Fruit fly (Drosophila melanogaster): ENCODE results near the gene wake.

wake gene

DNA sequence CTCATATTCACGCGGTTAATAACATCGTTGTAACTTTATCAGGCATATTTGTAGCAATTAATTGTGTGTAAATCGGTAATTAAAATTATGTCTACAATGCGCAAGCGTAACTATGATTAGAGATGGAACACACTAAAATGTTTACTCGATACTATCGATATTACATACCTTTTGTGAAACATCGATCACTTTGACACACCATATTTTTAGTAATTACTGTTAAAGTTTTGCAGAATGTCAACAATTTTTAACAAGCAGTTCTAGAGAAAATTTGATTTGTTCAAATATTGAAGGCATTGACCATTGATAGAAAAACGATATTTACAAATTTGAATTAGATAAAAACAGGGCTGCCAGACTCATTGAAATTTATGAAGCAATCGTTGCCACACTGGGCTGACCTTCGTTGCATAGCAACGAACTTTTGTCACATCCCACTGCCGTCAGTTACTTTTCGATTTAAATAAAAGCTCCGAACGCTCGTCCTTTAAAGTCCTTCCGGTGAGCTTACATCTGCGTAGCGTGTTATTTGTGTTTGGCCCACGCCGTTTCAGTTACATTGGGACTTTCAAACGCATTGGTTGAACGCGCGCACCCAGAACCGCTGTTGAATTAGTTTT lies at the start of gene wake, which contains the start of gene loco (continued):
- no peak for TF ChIP-seq Max (GFP tag; optimal IDR thresholded peaks at IDR 0.05)
- no peak for TF ChIP-seq D19B (GFP tag; optimal IDR thresholded peaks at IDR 0.05)
- peak; percentile 84; the same call in 2 of the 3 replicates for TF ChIP-seq mld (GFP tag; IDR thresholded peaks at IDR 0.05; ENCODE audit: partially characterized antibody)
- TF ChIP-seq CG14965 (GFP tag; optimal IDR thresholded peaks at IDR 0.05; ENCODE audit: borderline replicate concordance), result no peak
- TF ChIP-seq CG12236 (GFP tag; optimal IDR thresholded peaks at IDR 0.05), result no peak
- peak; percentile 96 for TF ChIP-seq Sry-δ (GFP tag; optimal IDR thresholded peaks at IDR 0.05)
- TF ChIP-seq wor (GFP tag; IDR thresholded peaks at IDR 0.05), result no peak
- no peak for TF ChIP-seq trh (GFP tag; optimal IDR thresholded peaks at IDR 0.05)
- no peak for TF ChIP-seq CG10462 (GFP tag; optimal IDR thresholded peaks at IDR 0.05)
- TF ChIP-seq CG9609 (GFP tag; optimal IDR thresholded peaks at IDR 0.05), result no peak
- no peak for TF ChIP-seq Oli (tag; optimal IDR thresholded peaks at IDR 0.05)
- peak in 1 of 2 experiments; percentile 39 for TF ChIP-seq insv (GFP tag; optimal IDR thresholded peaks at IDR 0.05)
- TF ChIP-seq cwo (GFP tag; optimal IDR thresholded peaks at IDR 0.05), result no peak
- TF ChIP-seq CG4424 (GFP tag; optimal IDR thresholded peaks at IDR 0.05), result no peak
- peak; percentile 16 for TF ChIP-seq jumu (GFP tag; optimal IDR thresholded peaks at IDR 0.05)
- no peak for TF ChIP-seq CG1529 (GFP tag; optimal IDR thresholded peaks at IDR 0.05)
- no peak for TF ChIP-seq CG12219 (GFP tag; optimal IDR thresholded peaks at IDR 0.05)
- TF ChIP-seq esg (GFP tag; conservative IDR thresholded peaks at IDR 0.05), result no peak
- TF ChIP-seq CG10979 (tag; optimal IDR thresholded peaks at IDR 0.05), result no peak
- TF ChIP-seq unpg (GFP tag; optimal IDR thresholded peaks at IDR 0.05), result no peak
- no peak for TF ChIP-seq C15 (GFP tag; IDR thresholded peaks at IDR 0.05)
- peak; percentile 19 for TF ChIP-seq CG13894 (tag; optimal IDR thresholded peaks at IDR 0.05)
- TF ChIP-seq Gsc (GFP tag; IDR thresholded peaks at IDR 0.05), result no peak
- peak; percentile 53 for TF ChIP-seq nmo (GFP tag; optimal IDR thresholded peaks at IDR 0.05)
- peak; percentile 66 for TF ChIP-seq Ets97D (GFP tag; optimal IDR thresholded peaks at IDR 0.05)
- TF ChIP-seq CG16863 (GFP tag; optimal IDR thresholded peaks at IDR 0.05), result no peak
- TF ChIP-seq CG12155 (GFP tag; optimal IDR thresholded peaks at IDR 0.05), result peak; percentile 10
- TF ChIP-seq unc-4 (GFP tag; IDR thresholded peaks at IDR 0.05; ENCODE audit: partially characterized antibody), result peak; percentile 95
- TF ChIP-seq CG5245 (GFP tag; optimal IDR thresholded peaks at IDR 0.05), result no peak
- no peak for TF ChIP-seq CG4360 (GFP tag; IDR thresholded peaks at IDR 0.05)
- peak; percentile 39; the same call in 1 of the 3 replicates for TF ChIP-seq CG17361 (GFP tag; IDR thresholded peaks at IDR 0.05)
- no peak for TF ChIP-seq tin (GFP tag; optimal IDR thresholded peaks at IDR 0.05)
- TF ChIP-seq CG1832 (GFP tag; optimal IDR thresholded peaks at IDR 0.05), result no peak
- TF ChIP-seq tup (GFP tag; optimal IDR thresholded peaks at IDR 0.05), result no peak
- TF ChIP-seq CG4730 (GFP tag; IDR thresholded peaks at IDR 0.05), result no peak
- peak; percentile 4 for TF ChIP-seq scrt (GFP tag; optimal IDR thresholded peaks at IDR 0.05)
- TF ChIP-seq Neu2 (GFP tag; optimal IDR thresholded peaks at IDR 0.05; ENCODE audit: borderline replicate concordance), result no peak
- TF ChIP-seq CG11247 (GFP tag; IDR thresholded peaks at IDR 0.05), result no peak
- TF ChIP-seq Rx (GFP tag; IDR thresholded peaks at IDR 0.05), result no peak
- peak; percentile 76 for TF ChIP-seq CG8290 (GFP tag; optimal IDR thresholded peaks at IDR 0.05)
- peak; percentile 2 to 45 for TF ChIP-seq CG8290 (tag; optimal IDR thresholded peaks at IDR 0.05)
- peak; percentile 4 for TF ChIP-seq CG15601 (tag; optimal IDR thresholded peaks at IDR 0.05)
- TF ChIP-seq CG6813 (GFP tag; optimal IDR thresholded peaks at IDR 0.05), result no peak
- no peak for TF ChIP-seq CG34376 (GFP tag; optimal IDR thresholded peaks at IDR 0.05)
- TF ChIP-seq CG18599 (GFP tag; optimal IDR thresholded peaks at IDR 0.05), result no peak
- TF ChIP-seq CG7556 (GFP tag; optimal IDR thresholded peaks at IDR 0.05), result no peak
- peak; percentile 22 for TF ChIP-seq Deaf1 (tag; optimal IDR thresholded peaks at IDR 0.05)
- no peak for TF ChIP-seq wek (GFP tag; optimal IDR thresholded peaks at IDR 0.05)
- no peak for TF ChIP-seq so (GFP tag; IDR thresholded peaks at IDR 0.05)
- TF ChIP-seq vvl (GFP tag; IDR thresholded peaks at IDR 0.05), result peak; percentile 21; the same call in 1 of the 2 replicates
